Worm (Caenorhabditis elegans) whole organism, L1 larva: ENCODE results near the gene Y48B6A.13.

ENCODE experiments used
- C04F5.9 ChIP-seq: sonication (generic microtip); optimal IDR thresholded peaks from 2 replicates; lab custom pipeline; 2016; ENCODE audit warnings: missing genetic modification characterization, missing compliant biosample characterization
- C34B4.2 ChIP-seq: sonication (generic microtip); optimal IDR thresholded peaks from 2 replicates; lab custom pipeline; 2017; ENCODE audit warnings: mild to moderate bottlenecking, missing genetic modification characterization, missing compliant biosample characterization
- F16B12.6 ChIP-seq: fragments of 150-350 bp; optimal IDR thresholded peaks from 2 replicates; lab custom pipeline; 2014; ENCODE audit warnings: missing biosample characterization, missing genetic modification characterization
- ama-1 ChIP-seq: fragments of 150-350 bp; optimal IDR thresholded peaks from 2 replicates; lab custom pipeline; 2014
- blmp-1 ChIP-seq: fragments of 150-350 bp; optimal IDR thresholded peaks from 2 replicates; lab custom pipeline; 2014; ENCODE audit warnings: missing biosample characterization, missing genetic modification characterization
- ceh-8 ChIP-seq: fragments of 200-800 bp; sonication (Bioruptor generic); optimal IDR thresholded peaks from 2 replicates; lab custom pipeline; 2018; ENCODE audit warnings: mild to moderate bottlenecking, missing genetic modification characterization, moderate library complexity, missing compliant biosample characterization
- ceh-82 ChIP-seq, 3 experiments: fragments of 150-350 bp in 1 of 3; sonication (generic microtip) in 2 of 3; optimal IDR thresholded peaks; 2 replicates each; lab custom pipeline; 2014 to 2017; ENCODE audit warnings: missing biosample characterization in 3 of 3, missing genetic modification characterization in 3 of 3
- ces-1 ChIP-seq: fragments of 150-350 bp; optimal IDR thresholded peaks from 2 replicates; lab custom pipeline; 2014; ENCODE audit warnings: missing biosample characterization, missing genetic modification reagents, missing genetic modification characterization
- dpl-1 ChIP-seq, 3 experiments: fragments of 150-350 bp in 2 of 3; sonication (generic microtip) in 1 of 3; optimal IDR thresholded peaks; 2 replicates each; lab custom pipeline; 2014 to 2017; ENCODE audit warnings: missing biosample characterization in 3 of 3, missing genetic modification characterization in 3 of 3, missing genetic modification reagents in 3 of 3
- dsc-1 ChIP-seq: sonication (generic microtip); optimal IDR thresholded peaks from 2 replicates; lab custom pipeline; 2016; ENCODE audit warnings: mild to moderate bottlenecking, missing genetic modification characterization, missing compliant biosample characterization
- efl-1 ChIP-seq, 4 experiments: fragments of 150-350 bp; optimal IDR thresholded peaks in 3 of 4; peaks in 1 of 4; 1 replicate in 1 of 4; 2 replicates in 3 of 4; lab custom pipeline; 2014; ENCODE audit warnings: missing biosample characterization in 2 of 4, missing genetic modification characterization in 2 of 4, missing genetic modification reagents in 2 of 4
- egl-13 ChIP-seq: sonication (generic microtip); optimal IDR thresholded peaks from 2 replicates; lab custom pipeline; 2016; ENCODE audit warnings: missing genotype, missing genetic modification reagents, missing genetic modification characterization, missing compliant biosample characterization
- elt-3 ChIP-seq, 6 experiments: fragments of 150-350 bp in 1 of 6; sonication (generic microtip); optimal IDR thresholded peaks; 2 replicates each; lab custom pipeline; 2017 to 2018; ENCODE audit warnings: missing biosample characterization in 6 of 6, missing genetic modification characterization in 6 of 6, inconsistent platforms in 1 of 6
- ets-5 ChIP-seq: fragments of 200-800 bp; sonication (Bioruptor generic); IDR thresholded peaks from 2 replicates; pipeline ENCODE4 v1.3.6; 2022; ENCODE audit warnings: missing genetic modification characterization, missing compliant biosample characterization
- fkh-4 ChIP-seq: sonication (generic microtip); optimal IDR thresholded peaks from 2 replicates; lab custom pipeline; 2016; ENCODE audit warnings: missing compliant biosample characterization, missing genetic modification characterization, borderline replicate concordance
- fos-1 ChIP-seq: fragments of 150-350 bp; optimal IDR thresholded peaks from 2 replicates; lab custom pipeline; 2014; ENCODE audit warnings: missing biosample characterization, missing genetic modification characterization
- grh-1 ChIP-seq: fragments of 200-800 bp; sonication (Bioruptor generic); IDR thresholded peaks from 2 replicates; pipeline ENCODE4 v1.3.6; 2022; ENCODE audit warnings: missing genetic modification reagents, missing genetic modification characterization, missing compliant biosample characterization
- hlh-17 ChIP-seq: fragments of 200-800 bp; sonication (Bioruptor generic); optimal IDR thresholded peaks from 2 replicates; lab custom pipeline; 2018; ENCODE audit warnings: missing genetic modification characterization, mild to moderate bottlenecking, missing compliant biosample characterization, moderate library complexity, borderline replicate concordance
- hlh-4 ChIP-seq: sonication (generic microtip); optimal IDR thresholded peaks from 2 replicates; lab custom pipeline; 2016; ENCODE audit warnings: mild to moderate bottlenecking, missing genetic modification characterization, missing compliant biosample characterization
- irx-1 ChIP-seq: sonication (generic microtip); optimal IDR thresholded peaks from 2 replicates; lab custom pipeline; 2016; ENCODE audit warnings: missing genetic modification characterization, missing compliant biosample characterization
- isw-1 ChIP-seq: fragments of 200-800 bp; sonication (Bioruptor generic); IDR thresholded peaks from 2 replicates; pipeline ENCODE4 v1.3.6; 2022; ENCODE audit warnings: missing genetic modification characterization, missing compliant biosample characterization
- jun-1 ChIP-seq: fragments of 150-350 bp; optimal IDR thresholded peaks from 2 replicates; lab custom pipeline; 2014; ENCODE audit warnings: missing biosample characterization, missing genetic modification reagents, missing genetic modification characterization
- lin-13 ChIP-seq: fragments of 150-350 bp; optimal IDR thresholded peaks from 2 replicates; lab custom pipeline; 2014; ENCODE audit warnings: missing biosample characterization, missing genetic modification reagents, missing genetic modification characterization
- lin-14 ChIP-seq: fragments of 200-800 bp; sonication (Bioruptor generic); optimal IDR thresholded peaks from 2 replicates; lab custom pipeline; 2018; ENCODE audit warnings: mild to moderate bottlenecking, missing genetic modification characterization, moderate library complexity, missing compliant biosample characterization
- lin-35 ChIP-seq, 2 experiments: fragments of 150-350 bp; optimal IDR thresholded peaks; 2 replicates each; lab custom pipeline; 2014; ENCODE audit warnings: missing biosample characterization in 2 of 2, missing genetic modification characterization in 2 of 2, missing genetic modification reagents in 2 of 2
- lir-3 ChIP-seq: sonication (generic microtip); optimal IDR thresholded peaks from 2 replicates; lab custom pipeline; 2016; ENCODE audit warnings: mild to moderate bottlenecking, missing genetic modification characterization, moderate library complexity, missing compliant biosample characterization; ENCODE audit not compliant: poor library complexity
- mdl-1 ChIP-seq, 2 experiments: fragments of 150-350 bp; optimal IDR thresholded peaks; 2 replicates each; lab custom pipeline; 2014 to 2017; ENCODE audit warnings: missing biosample characterization in 2 of 2, missing genetic modification characterization in 2 of 2, inconsistent platforms in 1 of 2
- mep-1 ChIP-seq: fragments of 150-350 bp; optimal IDR thresholded peaks from 2 replicates; lab custom pipeline; 2014; ENCODE audit warnings: missing biosample characterization, missing genetic modification characterization
- nhr-11 ChIP-seq: fragments of 150-350 bp; optimal IDR thresholded peaks from 2 replicates; lab custom pipeline; 2014; ENCODE audit warnings: missing biosample characterization, missing genetic modification characterization
- nhr-12 ChIP-seq: sonication (generic microtip); optimal IDR thresholded peaks from 2 replicates; lab custom pipeline; 2017; ENCODE audit warnings: missing biosample characterization, missing genetic modification characterization
- nhr-19 ChIP-seq: fragments of 200-800 bp; sonication (Bioruptor generic); conservative IDR thresholded peaks from 2 replicates; pipeline ENCODE4 v1.3.6; 2022; ENCODE audit warnings: missing genetic modification characterization, missing compliant biosample characterization
- nhr-20 ChIP-seq: sonication (generic microtip); optimal IDR thresholded peaks from 2 replicates; lab custom pipeline; 2016; ENCODE audit warnings: mild to moderate bottlenecking, missing genetic modification characterization, missing compliant biosample characterization
- nhr-28 ChIP-seq: fragments of 150-350 bp; optimal IDR thresholded peaks from 2 replicates; lab custom pipeline; 2014; ENCODE audit warnings: missing biosample characterization, missing genetic modification characterization
- nhr-71 ChIP-seq: sonication (generic microtip); optimal IDR thresholded peaks from 2 replicates; lab custom pipeline; 2016; ENCODE audit warnings: mild to moderate bottlenecking, missing genetic modification characterization, moderate library complexity, missing compliant biosample characterization
- nhr-77 ChIP-seq: fragments of 150-350 bp; optimal IDR thresholded peaks from 2 replicates; lab custom pipeline; 2014; ENCODE audit warnings: missing biosample characterization, missing genetic modification characterization
- nhr-85 ChIP-seq: sonication (generic microtip); peaks from one replicate; lab custom pipeline; 2016; ENCODE audit warnings: missing genetic modification characterization, inconsistent platforms, missing compliant biosample characterization
- nhr-90 ChIP-seq: sonication (generic microtip); optimal IDR thresholded peaks from 2 replicates; lab custom pipeline; 2016; ENCODE audit warnings: mild to moderate bottlenecking, missing genetic modification characterization, missing compliant biosample characterization; ENCODE audit not compliant: poor library complexity
- pax-3 ChIP-seq: fragments of 200-800 bp; sonication (Bioruptor generic); optimal IDR thresholded peaks from 2 replicates; lab custom pipeline; 2018; ENCODE audit warnings: mild to moderate bottlenecking, missing genetic modification characterization, moderate library complexity, missing compliant biosample characterization
- rnt-1 ChIP-seq: sonication (generic microtip); optimal IDR thresholded peaks from 2 replicates; lab custom pipeline; 2016; ENCODE audit warnings: mild to moderate bottlenecking, missing genetic modification characterization, moderate library complexity, missing compliant biosample characterization
- sox-4 ChIP-seq: sonication (generic microtip); optimal IDR thresholded peaks from 2 replicates; lab custom pipeline; 2016; ENCODE audit warnings: missing genetic modification characterization, missing compliant biosample characterization
- sptf-1 ChIP-seq: fragments of 150-350 bp; optimal IDR thresholded peaks from 2 replicates; lab custom pipeline; 2014; ENCODE audit warnings: missing biosample characterization, missing genetic modification characterization
- sup-37 ChIP-seq: fragments of 200-800 bp; sonication (Bioruptor generic); optimal IDR thresholded peaks from 2 replicates; lab custom pipeline; 2018; ENCODE audit warnings: mild to moderate bottlenecking, missing genetic modification characterization, missing compliant biosample characterization
- tbx-2 ChIP-seq: sonication (generic microtip); optimal IDR thresholded peaks from 2 replicates; lab custom pipeline; 2016; ENCODE audit warnings: missing genetic modification characterization, missing compliant biosample characterization
- tlp-1 ChIP-seq: fragments of 150-350 bp; optimal IDR thresholded peaks from 2 replicates; lab custom pipeline; 2014; ENCODE audit warnings: missing biosample characterization, missing genetic modification characterization
- unc-130 ChIP-seq: fragments of 150-350 bp; optimal IDR thresholded peaks from 2 replicates; lab custom pipeline; 2017; ENCODE audit warnings: missing biosample characterization, missing genetic modification characterization, inconsistent platforms
- unc-62 ChIP-seq: fragments of 150-350 bp; optimal IDR thresholded peaks from 2 replicates; lab custom pipeline; 2014; ENCODE audit warnings: missing biosample characterization, missing genetic modification reagents, missing genetic modification characterization
- unc-86 ChIP-seq: sonication (generic microtip); optimal IDR thresholded peaks from 2 replicates; lab custom pipeline; 2016; ENCODE audit warnings: missing genetic modification characterization, missing compliant biosample characterization
- unc-98 ChIP-seq: fragments of 200-800 bp; sonication (Bioruptor generic); IDR thresholded peaks from 2 replicates; pipeline ENCODE4 v1.3.6; 2022; ENCODE audit warnings: missing genetic modification characterization, missing compliant biosample characterization
- zip-4 ChIP-seq: fragments of 200-800 bp; sonication (Bioruptor generic); optimal IDR thresholded peaks from 2 replicates; lab custom pipeline; 2018; ENCODE audit warnings: mild to moderate bottlenecking, missing genetic modification characterization, moderate library complexity, missing compliant biosample characterization
- ztf-11 ChIP-seq, 2 experiments: sonication (generic microtip); optimal IDR thresholded peaks; 2 replicates each; lab custom pipeline; 2016 to 2017; ENCODE audit warnings: missing genetic modification characterization in 2 of 2, missing biosample characterization in 1 of 2, missing compliant biosample characterization in 1 of 2

The Y48B6A.13 gene

DNA sequence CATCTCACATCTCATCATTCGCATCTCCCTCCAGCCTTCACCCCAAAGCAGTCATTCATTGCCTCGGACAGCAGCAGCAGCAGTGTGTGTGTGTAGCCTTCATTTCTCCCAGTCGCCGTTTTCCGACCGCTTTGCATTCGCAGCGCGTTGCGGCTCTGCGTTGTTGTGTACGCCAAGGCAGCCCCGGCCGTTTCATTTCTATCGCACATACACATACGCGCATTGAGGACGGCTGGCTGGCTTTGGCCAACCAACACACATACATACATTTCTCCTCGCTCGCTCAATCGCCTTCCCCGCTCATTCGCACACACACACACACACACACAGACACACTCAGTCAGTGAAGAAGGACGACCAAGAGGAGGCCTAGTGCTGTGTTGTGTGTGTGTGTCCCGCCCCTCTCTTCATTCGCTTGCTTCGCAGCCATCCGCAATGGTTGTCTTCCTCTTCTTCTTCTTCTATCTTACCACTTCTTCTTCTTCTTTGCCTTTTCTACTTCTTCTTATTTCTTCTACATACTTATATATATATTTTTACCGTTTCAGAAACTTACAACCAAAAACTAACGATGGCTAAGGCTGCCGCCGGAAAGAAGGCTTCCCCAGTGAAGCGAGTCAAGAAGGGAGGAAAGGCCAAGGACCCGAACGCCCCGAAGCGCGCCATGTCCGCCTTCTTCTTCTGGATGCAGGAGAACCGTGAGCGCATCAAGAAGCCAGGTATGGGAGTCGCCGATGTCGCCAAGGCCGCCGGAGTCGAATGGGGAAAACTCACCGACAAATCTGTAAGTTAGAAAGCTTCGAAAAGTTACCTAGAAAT, 24.3 kb upstream of the Y48B6A.13 start, which contains the start of gene hmg-1.1:
Gene hmg-1.1, plus strand, starts transcription at position 549 of the 819 bp plus-strand sequence.
- no peak for TF ChIP-seq nhr-12 (tag; lab: Kevin White, UChicago)
- TF ChIP-seq ceh-82 (tag; optimal IDR thresholded peaks at IDR 0.05; lab: Kevin White, UChicago), result peak in 2 of 3 experiments; percentile 26 to 79
- no peak for TF ChIP-seq sup-37 (GFP tag; lab: Kevin White, UChicago)
- peak; percentile 54 to 64 (median 64) for TF ChIP-seq dpl-1 (GFP tag; optimal IDR thresholded peaks at IDR 0.05; lab: Kevin White, UChicago)
- TF ChIP-seq fos-1, result peak; percentile 56
- TF ChIP-seq nhr-71 (tag; lab: Kevin White, UChicago), result peak; percentile 83
- TF ChIP-seq ets-5 (GFP tag; lab: Robert Waterston, UW), result no peak
- TF ChIP-seq lin-13, result peak; percentile 20
- TF ChIP-seq efl-1 (optimal IDR thresholded peaks at IDR 0.05; lab: Kevin White, UChicago), result peak; percentile 74 to 79
- TF ChIP-seq efl-1 (GFP tag; optimal IDR thresholded peaks at IDR 0.05 in 1 of 2; lab: Kevin White, UChicago), result peak; percentile 47 to 94
- no peak for TF ChIP-seq sptf-1
- peak; percentile 64 for TF ChIP-seq nhr-90 (tag; lab: Kevin White, UChicago)
- TF ChIP-seq nhr-11 (tag; lab: Kevin White, UChicago), result no peak
- no peak for TF ChIP-seq hlh-17 (GFP tag; lab: Kevin White, UChicago)
- peak in 1 of 6 experiments; percentile 26 for TF ChIP-seq elt-3 (tag; optimal IDR thresholded peaks at IDR 0.05; lab: Kevin White, UChicago)
- no peak for TF ChIP-seq hlh-4
- no peak for TF ChIP-seq C04F5.9 (tag; lab: Kevin White, UChicago)
- peak; percentile 70 for TF ChIP-seq tbx-2
- TF ChIP-seq mdl-1 (tag; optimal IDR thresholded peaks at IDR 0.05; lab: Kevin White, UChicago), result peak in 1 of 2 experiments; percentile 60
- TF ChIP-seq grh-1, result no peak
- TF ChIP-seq ceh-8, result peak; percentile 71
- peak; percentile 64 for TF ChIP-seq unc-86 (tag; lab: Kevin White, UChicago)
- TF ChIP-seq blmp-1 (tag; lab: Kevin White, UChicago), result peak; percentile 71
- TF ChIP-seq mep-1, result peak; percentile 74
- peak; percentile 57 for TF ChIP-seq dsc-1 (tag; lab: Kevin White, UChicago)
- TF ChIP-seq jun-1 (tag; lab: Kevin White, UChicago), result peak; percentile 65
- TF ChIP-seq pax-3 (tag; lab: Kevin White, UChicago), result peak; percentile 10
- no peak for TF ChIP-seq ama-1
- TF ChIP-seq unc-98 (GFP tag; lab: Robert Waterston, UW), result no peak; the same call in 1 of the 2 replicates
- TF ChIP-seq F16B12.6, result peak; percentile 38
- TF ChIP-seq lin-35 (GFP tag; optimal IDR thresholded peaks at IDR 0.05; lab: Kevin White, UChicago), result peak; percentile 70 to 79
- peak; percentile 12; the same call in 1 of the 2 replicates for TF ChIP-seq isw-1
- TF ChIP-seq irx-1, result peak; percentile 18
- TF ChIP-seq nhr-85 (tag; lab: Kevin White, UChicago), result peak; percentile 14
- TF ChIP-seq sox-4 (tag; lab: Kevin White, UChicago), result no peak
- no peak for TF ChIP-seq unc-62 (GFP tag; lab: Kevin White, UChicago)
- peak; percentile 43 for TF ChIP-seq unc-130 (tag; lab: Kevin White, UChicago)
- TF ChIP-seq rnt-1 (tag; lab: Kevin White, UChicago), result peak; percentile 54
- TF ChIP-seq fkh-4 (tag; lab: Kevin White, UChicago), result no peak
- TF ChIP-seq C34B4.2 (tag; lab: Kevin White, UChicago), result no peak
- no peak for TF ChIP-seq tlp-1 (tag; lab: Kevin White, UChicago)
- TF ChIP-seq zip-4 (GFP tag; lab: Kevin White, UChicago), result no peak
- peak in 1 of 2 experiments; percentile 63 for TF ChIP-seq ztf-11 (tag; optimal IDR thresholded peaks at IDR 0.05; lab: Kevin White, UChicago)
- peak; percentile 68 for TF ChIP-seq nhr-20 (tag; lab: Kevin White, UChicago)
- peak; percentile 41 for TF ChIP-seq egl-13 (tag; lab: Kevin White, UChicago)
- peak; percentile 89 for TF ChIP-seq nhr-77 (tag; lab: Kevin White, UChicago)
- no peak for TF ChIP-seq ces-1
- peak; percentile 90 for TF ChIP-seq lin-14 (GFP tag; lab: Kevin White, UChicago)
- TF ChIP-seq nhr-28, result no peak
- peak; percentile 61 for TF ChIP-seq lir-3 (tag; lab: Kevin White, UChicago)
- peak; percentile 47 for TF ChIP-seq nhr-19 (GFP tag; lab: Robert Waterston, UW)
